Worm (Caenorhabditis elegans) whole organism, midembryonic: ENCODE data around the gene osm-3.

ENCODE experiments used
- flt-1 ChIP-seq: fragments of 200-800 bp; sonication (Bioruptor generic); IDR thresholded peaks from 2 replicates; pipeline ENCODE4 v1.3.6; 2022; ENCODE audit warnings: missing genetic modification characterization, missing compliant biosample characterization
- tab-1 ChIP-seq: fragments of 200-800 bp; sonication (Bioruptor generic); IDR thresholded peaks from 2 replicates; pipeline ENCODE4 v1.3.6; 2022; ENCODE audit warnings: missing genetic modification characterization, missing compliant biosample characterization
- ztf-23 ChIP-seq: fragments of 200-800 bp; sonication (Bioruptor generic); IDR thresholded peaks from 2 replicates; pipeline ENCODE4 v1.3.6; 2022; ENCODE audit warnings: missing genetic modification reagents, missing genetic modification characterization, missing compliant biosample characterization

DNA sequence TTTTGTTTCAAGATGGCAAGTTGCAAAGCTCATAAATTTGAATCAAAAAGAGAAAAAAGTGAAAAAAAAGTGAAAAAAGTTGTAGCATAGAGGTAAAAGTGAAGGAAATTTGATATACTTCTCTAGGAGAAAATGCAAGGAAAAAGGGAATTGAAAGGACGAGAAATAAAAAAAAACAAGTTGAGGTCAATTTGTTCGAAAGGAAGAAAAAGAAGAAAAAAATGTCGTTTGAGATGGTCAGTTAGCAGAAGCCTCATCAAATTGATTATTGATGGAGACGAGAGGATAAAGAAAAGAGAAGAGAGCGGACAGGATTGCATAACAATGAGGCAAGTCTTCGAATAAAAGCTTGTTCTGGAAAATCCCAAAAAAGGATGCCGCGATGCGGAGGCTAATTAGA lies 19.3 kb upstream of the osm-3 start:
- TF ChIP-seq ztf-23 (no peak), flt-1 (no peak), tab-1 (GFP tag; lab: Robert Waterston, UW) (no peak)
